1 fruit fly cellular context compared by ENCODE assay signal in the genomic region with DNA sequence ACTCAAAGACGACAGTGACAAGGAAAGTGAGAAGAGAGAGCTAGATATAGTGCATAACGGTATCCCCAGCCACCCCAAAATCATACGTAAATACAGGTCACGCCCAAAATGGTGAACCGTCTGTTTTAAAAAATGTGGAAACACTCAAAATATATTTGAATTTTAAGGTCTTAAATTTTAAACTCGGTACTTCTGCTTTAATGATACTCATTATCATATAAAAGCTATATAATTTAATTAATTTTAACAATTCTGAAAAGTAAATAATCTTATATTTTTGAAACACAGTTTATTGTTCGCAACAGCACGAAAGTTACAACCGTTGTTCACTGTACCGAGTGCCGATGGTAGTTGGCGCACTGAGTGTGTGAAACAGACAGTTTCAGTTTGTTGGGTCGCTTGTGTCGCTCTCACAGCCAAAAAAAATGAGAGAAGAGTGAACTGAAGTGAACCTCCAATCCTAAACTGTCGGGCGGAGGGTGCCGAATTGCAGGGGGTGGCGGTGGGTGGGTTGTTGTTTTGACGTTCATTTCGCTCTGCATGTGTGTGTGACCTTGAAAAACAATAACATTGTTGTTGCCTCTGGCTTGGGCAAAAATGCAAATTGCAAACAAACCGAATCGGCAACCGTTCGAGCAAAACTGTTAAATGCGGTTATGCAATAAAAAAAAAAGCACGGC.
TF ChIP-seq lines count a peak whose summit lies in the region.

No protein-coding gene starts in this region.

TF ChIP-seq in whole organism, embryonic, 481 proteins besides CTCF, POLR2A, EP300 and RAD21 (continued from another document and continues in another):
- TF ChIP-seq ERR (GFP tag; optimal IDR thresholded peaks at IDR 0.05; lab: Kevin White, UChicago) = no peak
- TF ChIP-seq CG12155 (GFP tag; optimal IDR thresholded peaks at IDR 0.05; lab: Kevin White, UChicago) = peak; percentile 83
- peak; percentile 18 for TF ChIP-seq ftz-f1 (GFP tag; optimal IDR thresholded peaks at IDR 0.05; lab: Kevin White, UChicago)
- no peak for TF ChIP-seq Dfd (GFP tag; optimal IDR thresholded peaks at IDR 0.05; lab: Kevin White, UChicago)
- TF ChIP-seq Dip2 (GFP tag; IDR thresholded peaks at IDR 0.05; lab: Robert Waterston, UW) = no peak
- peak; percentile 91 for TF ChIP-seq tap (tag; optimal IDR thresholded peaks at IDR 0.05; lab: Kevin White, UChicago)
- TF ChIP-seq stc (GFP tag; IDR thresholded peaks at IDR 0.05; lab: Robert Waterston, UW) = peak; percentile 82
- no peak for TF ChIP-seq pzg (GFP tag; optimal IDR thresholded peaks at IDR 0.05; lab: Kevin White, UChicago)
- TF ChIP-seq CG15011 (GFP tag; optimal IDR thresholded peaks at IDR 0.05; lab: Kevin White, UChicago) = peak; percentile 88
- TF ChIP-seq kni (GFP tag; optimal IDR thresholded peaks at IDR 0.05; lab: Kevin White, UChicago) = peak; percentile 84
- TF ChIP-seq ssp (GFP tag; IDR thresholded peaks at IDR 0.05; lab: Robert Waterston, UW) = peak; percentile 79
- peak; percentile 85 for TF ChIP-seq Drgx (GFP tag; IDR thresholded peaks at IDR 0.05; lab: Robert Waterston, UW)
- no peak for TF ChIP-seq CG14965 (GFP tag; optimal IDR thresholded peaks at IDR 0.05; lab: Kevin White, UChicago; ENCODE audit: borderline replicate concordance)
- TF ChIP-seq cwo (GFP tag; optimal IDR thresholded peaks at IDR 0.05; lab: Kevin White, UChicago) = peak; percentile 91
- TF ChIP-seq CG7963 (GFP tag; IDR thresholded peaks at IDR 0.05; lab: Robert Waterston, UW; ENCODE audit: partially characterized antibody) = no peak
- TF ChIP-seq aop (GFP tag; IDR thresholded peaks at IDR 0.05; lab: Robert Waterston, UW) = no peak
- no peak for TF ChIP-seq eyg (GFP tag; optimal IDR thresholded peaks at IDR 0.05; lab: Kevin White, UChicago)
- TF ChIP-seq trem (tag; optimal IDR thresholded peaks at IDR 0.05; lab: Kevin White, UChicago) = peak; percentile 81
- TF ChIP-seq tx (GFP tag; optimal IDR thresholded peaks at IDR 0.05; lab: Kevin White, UChicago) = no peak
- TF ChIP-seq Mrtf (GFP tag; IDR thresholded peaks at IDR 0.05; lab: Robert Waterston, UW) = peak; percentile 74
- peak; percentile 96 for TF ChIP-seq CG13296 (GFP tag; optimal IDR thresholded peaks at IDR 0.05; lab: Kevin White, UChicago)
- peak; percentile 41 for TF ChIP-seq CHES-1-like (GFP tag; optimal IDR thresholded peaks at IDR 0.05; lab: Kevin White, UChicago)
- TF ChIP-seq HmgD (GFP tag; optimal IDR thresholded peaks at IDR 0.05; lab: Kevin White, UChicago) = no peak
- TF ChIP-seq CG8359 (GFP tag; optimal IDR thresholded peaks at IDR 0.05; lab: Kevin White, UChicago; ENCODE audit: borderline replicate concordance) = peak; percentile 63
- no peak for TF ChIP-seq sr (GFP tag; IDR thresholded peaks at IDR 0.05; lab: Robert Waterston, UW)
- TF ChIP-seq Dip3 (GFP tag; optimal IDR thresholded peaks at IDR 0.05; lab: Kevin White, UChicago) = peak; percentile 39
- no peak for TF ChIP-seq Opbp (GFP tag; IDR thresholded peaks at IDR 0.05; lab: Robert Waterston, UW; ENCODE audit: partially characterized antibody)
- peak; percentile 42 for TF ChIP-seq HLH54F (GFP tag; optimal IDR thresholded peaks at IDR 0.05; lab: Kevin White, UChicago)
- peak; percentile 63; the same call in 1 of the 3 replicates for TF ChIP-seq C15 (GFP tag; IDR thresholded peaks at IDR 0.05; lab: Robert Waterston, UW)
- TF ChIP-seq CG6854 (GFP tag; optimal IDR thresholded peaks at IDR 0.05; lab: Kevin White, UChicago) = peak; percentile 90
- TF ChIP-seq tna (GFP tag; IDR thresholded peaks at IDR 0.05; lab: Robert Waterston, UW; ENCODE audit: partially characterized antibody) = no peak
- TF ChIP-seq Oaz (GFP tag; IDR thresholded peaks at IDR 0.05; lab: Robert Waterston, UW) = peak; percentile 82
- no peak for TF ChIP-seq Myb (GFP tag; optimal IDR thresholded peaks at IDR 0.05; lab: Kevin White, UChicago)
- peak; percentile 69 for TF ChIP-seq E2f2 (GFP tag; IDR thresholded peaks at IDR 0.05; lab: Robert Waterston, UW)
- TF ChIP-seq D19B (GFP tag; optimal IDR thresholded peaks at IDR 0.05; lab: Kevin White, UChicago) = peak; percentile 84
- TF ChIP-seq CG17359 (tag; optimal IDR thresholded peaks at IDR 0.05; lab: Kevin White, UChicago) = peak; percentile 94
- peak; percentile 92 for TF ChIP-seq CG1233 (GFP tag; optimal IDR thresholded peaks at IDR 0.05; lab: Kevin White, UChicago)
- peak; percentile 93 for TF ChIP-seq Ets65A (GFP tag; lab: Kevin White, UChicago)
- TF ChIP-seq cato (GFP tag; optimal IDR thresholded peaks at IDR 0.05; lab: Kevin White, UChicago; ENCODE audit: borderline replicate concordance) = peak; percentile 59
- peak; percentile 90 for TF ChIP-seq Abd-B (GFP tag; optimal IDR thresholded peaks at IDR 0.05; lab: Kevin White, UChicago)
- peak; percentile 80; the same call in 1 of the 2 replicates for TF ChIP-seq CG17328 (GFP tag; IDR thresholded peaks at IDR 0.05; lab: Robert Waterston, UW)
- TF ChIP-seq fd102C (GFP tag; optimal IDR thresholded peaks at IDR 0.05; lab: Kevin White, UChicago) = no peak
- peak; percentile 93 for TF ChIP-seq B-H2 (GFP tag; optimal IDR thresholded peaks at IDR 0.05; lab: Kevin White, UChicago)
- peak; percentile 80 for TF ChIP-seq kay (GFP tag; optimal IDR thresholded peaks at IDR 0.05; lab: Kevin White, UChicago)
- peak; percentile 58 for TF ChIP-seq chn (GFP tag; optimal IDR thresholded peaks at IDR 0.05; lab: Kevin White, UChicago)
- TF ChIP-seq hb (GFP tag; IDR thresholded peaks at IDR 0.05; lab: Robert Waterston, UW; ENCODE audit: partially characterized antibody) = no peak
- no peak for TF ChIP-seq CG12236 (GFP tag; optimal IDR thresholded peaks at IDR 0.05; lab: Kevin White, UChicago)
- TF ChIP-seq sim (GFP tag; IDR thresholded peaks at IDR 0.05; lab: Robert Waterston, UW) = peak; percentile 61; the same call in 1 of the 2 replicates
- TF ChIP-seq abd-A (tag; optimal IDR thresholded peaks at IDR 0.05; lab: Kevin White, UChicago) = no peak
- TF ChIP-seq CG6683 (GFP tag; optimal IDR thresholded peaks at IDR 0.05; lab: Kevin White, UChicago) = peak; percentile 91
- TF ChIP-seq CG18764 (GFP tag; optimal IDR thresholded peaks at IDR 0.05; lab: Kevin White, UChicago) = peak; percentile 71
- TF ChIP-seq vnd (GFP tag; IDR thresholded peaks at IDR 0.05; lab: Robert Waterston, UW; ENCODE audit: partially characterized antibody) = no peak
- TF ChIP-seq CG3407 (GFP tag; optimal IDR thresholded peaks at IDR 0.05; lab: Kevin White, UChicago) = peak; percentile 88
- TF ChIP-seq Hmx (GFP tag; optimal IDR thresholded peaks at IDR 0.05; lab: Kevin White, UChicago) = no peak
- TF ChIP-seq pan (optimal IDR thresholded peaks at IDR 0.05; lab: Kevin White, UChicago) = no peak
- peak in 1 of 2 experiments; percentile 87 for TF ChIP-seq pan (GFP tag; optimal IDR thresholded peaks at IDR 0.05 in 1 of 2, IDR thresholded peaks at IDR 0.05 in 1 of 2)
- peak; percentile 90 for TF ChIP-seq CG17385 (GFP tag; optimal IDR thresholded peaks at IDR 0.05; lab: Kevin White, UChicago)
- TF ChIP-seq CG15696 (tag; optimal IDR thresholded peaks at IDR 0.05; lab: Kevin White, UChicago) = peak; percentile 83
- TF ChIP-seq CG4730 (GFP tag; IDR thresholded peaks at IDR 0.05; lab: Robert Waterston, UW) = peak; percentile 84
- TF ChIP-seq jing (GFP tag; optimal IDR thresholded peaks at IDR 0.05; lab: Kevin White, UChicago) = peak; percentile 73
- peak; percentile 79 for TF ChIP-seq CG11560 (tag; IDR thresholded peaks at IDR 0.05; lab: Robert Waterston, UW)
- peak; percentile 59 for TF ChIP-seq CG10959 (GFP tag; IDR thresholded peaks at IDR 0.05; lab: Robert Waterston, UW)
- TF ChIP-seq slp2 (GFP tag; optimal IDR thresholded peaks at IDR 0.05; lab: Kevin White, UChicago) = peak; percentile 16
- TF ChIP-seq CG1647 (GFP tag; optimal IDR thresholded peaks at IDR 0.05; lab: Kevin White, UChicago) = peak; percentile 61
- peak; percentile 51; the same call in 1 of the 2 replicates for TF ChIP-seq Doc2 (GFP tag; IDR thresholded peaks at IDR 0.05; lab: Robert Waterston, UW)
- TF ChIP-seq Asciz (GFP tag; optimal IDR thresholded peaks at IDR 0.05; lab: Kevin White, UChicago) = peak; percentile 88
- TF ChIP-seq CG11696 (GFP tag; IDR thresholded peaks at IDR 0.05; lab: Robert Waterston, UW) = 0 out of 2 replicates have a peak, but pooled peaks have one; percentile 32
- TF ChIP-seq pnt (GFP tag; optimal IDR thresholded peaks at IDR 0.05; lab: Kevin White, UChicago) = peak; percentile 63
- TF ChIP-seq PHDP (tag; optimal IDR thresholded peaks at IDR 0.05; lab: Kevin White, UChicago) = peak; percentile 93
- TF ChIP-seq MESR4 (GFP tag; optimal IDR thresholded peaks at IDR 0.05; lab: Kevin White, UChicago) = peak; percentile 9
- no peak for TF ChIP-seq CG17912 (GFP tag; optimal IDR thresholded peaks at IDR 0.05; lab: Kevin White, UChicago)
- peak; percentile 41 for TF ChIP-seq jumu (GFP tag; optimal IDR thresholded peaks at IDR 0.05; lab: Kevin White, UChicago)
- TF ChIP-seq CG8765 (GFP tag; IDR thresholded peaks at IDR 0.05; lab: Robert Waterston, UW) = 0 out of 2 replicates have a peak, but pooled peaks have one; percentile 45
- TF ChIP-seq Mad (GFP tag; optimal IDR thresholded peaks at IDR 0.05; lab: Kevin White, UChicago) = peak; percentile 58
- TF ChIP-seq CG2199 (GFP tag; IDR thresholded peaks at IDR 0.05; lab: Robert Waterston, UW) = 0 out of 3 replicates have a peak, but pooled peaks have one; percentile 61
- no peak for TF ChIP-seq HLH4C (GFP tag; IDR thresholded peaks at IDR 0.05; lab: Robert Waterston, UW; ENCODE audit: partially characterized antibody)
- TF ChIP-seq CG3726 (GFP tag; IDR thresholded peaks at IDR 0.05; lab: Robert Waterston, UW) = peak; percentile 53; the same call in 1 of the 3 replicates
- TF ChIP-seq CG8478 (optimal IDR thresholded peaks at IDR 0.05; lab: Kevin White, UChicago) = no peak
- TF ChIP-seq CG10979 (tag; optimal IDR thresholded peaks at IDR 0.05; lab: Kevin White, UChicago) = peak; percentile 92
- TF ChIP-seq CG31365 (tag; optimal IDR thresholded peaks at IDR 0.05; lab: Kevin White, UChicago) = peak; percentile 37
- peak in 1 of 3 experiments; percentile 88 for TF ChIP-seq lola (GFP tag; optimal IDR thresholded peaks at IDR 0.05; lab: Kevin White, UChicago)
- peak; percentile 97 for TF ChIP-seq CG18599 (GFP tag; optimal IDR thresholded peaks at IDR 0.05; lab: Kevin White, UChicago)
- peak; percentile 96 for TF ChIP-seq CG8924 (tag; optimal IDR thresholded peaks at IDR 0.05; lab: Kevin White, UChicago)
- TF ChIP-seq Aef1 (GFP tag; IDR thresholded peaks at IDR 0.05; lab: Robert Waterston, UW) = peak; percentile 89
- no peak for TF ChIP-seq CG4282 (GFP tag; optimal IDR thresholded peaks at IDR 0.05; lab: Kevin White, UChicago)
- TF ChIP-seq eve (GFP tag; optimal IDR thresholded peaks at IDR 0.05; lab: Kevin White, UChicago) = no peak
- peak; percentile 81 for TF ChIP-seq CG2875 (GFP tag; optimal IDR thresholded peaks at IDR 0.05; lab: Kevin White, UChicago)
- TF ChIP-seq Deaf1 (tag; optimal IDR thresholded peaks at IDR 0.05; lab: Kevin White, UChicago) = peak; percentile 78
- peak; percentile 35 for TF ChIP-seq maf-S (GFP tag; optimal IDR thresholded peaks at IDR 0.05; lab: Kevin White, UChicago)
- no peak for TF ChIP-seq CG6175 (GFP tag; IDR thresholded peaks at IDR 0.05; lab: Robert Waterston, UW)
- peak; percentile 85 for TF ChIP-seq Xbp1 (GFP tag; optimal IDR thresholded peaks at IDR 0.05; lab: Kevin White, UChicago)
- TF ChIP-seq CG6254 (GFP tag; optimal IDR thresholded peaks at IDR 0.05; lab: Kevin White, UChicago) = peak; percentile 81
- TF ChIP-seq Antp (GFP tag; optimal IDR thresholded peaks at IDR 0.05; lab: Kevin White, UChicago) = peak; percentile 40
- TF ChIP-seq CG9727 (GFP tag; optimal IDR thresholded peaks at IDR 0.05; lab: Kevin White, UChicago) = peak; percentile 92
- TF ChIP-seq GATAe (GFP tag; conservative IDR thresholded peaks at IDR 0.05; lab: Robert Waterston, UW) = peak; percentile 57; the same call in 1 of the 2 replicates
- TF ChIP-seq gem (tag; optimal IDR thresholded peaks at IDR 0.05; lab: Kevin White, UChicago) = peak; percentile 96
- peak; percentile 83 for TF ChIP-seq CG12219 (GFP tag; optimal IDR thresholded peaks at IDR 0.05; lab: Kevin White, UChicago)
- TF ChIP-seq psq (GFP tag; optimal IDR thresholded peaks at IDR 0.05; lab: Kevin White, UChicago) = peak; percentile 33
- no peak for TF ChIP-seq CG34224 (GFP tag; IDR thresholded peaks at IDR 0.05; lab: Robert Waterston, UW; ENCODE audit: partially characterized antibody)
- TF ChIP-seq phol (tag; optimal IDR thresholded peaks at IDR 0.05; lab: Kevin White, UChicago) = peak; percentile 94
- TF ChIP-seq CG10565 (GFP tag; optimal IDR thresholded peaks at IDR 0.05; lab: Kevin White, UChicago) = no peak
- peak; percentile 89 for TF ChIP-seq Gug (GFP tag; IDR thresholded peaks at IDR 0.05; lab: Robert Waterston, UW)
- peak; percentile 92 for TF ChIP-seq HHEX (GFP tag; optimal IDR thresholded peaks at IDR 0.05; lab: Kevin White, UChicago)
- peak; percentile 95 for TF ChIP-seq CG15269 (tag; optimal IDR thresholded peaks at IDR 0.05; lab: Kevin White, UChicago)
- TF ChIP-seq CG17802 (tag; optimal IDR thresholded peaks at IDR 0.05; lab: Kevin White, UChicago) = peak; percentile 58
- peak; percentile 90 for TF ChIP-seq Ada2b (GFP tag; IDR thresholded peaks at IDR 0.05; lab: Robert Waterston, UW)
- peak; percentile 48 to 90 for TF ChIP-seq bsh (GFP tag; optimal IDR thresholded peaks at IDR 0.05; lab: Kevin White, UChicago)
- no peak for TF ChIP-seq disco-r (GFP tag; optimal IDR thresholded peaks at IDR 0.05; lab: Kevin White, UChicago)
- peak; percentile 87 for TF ChIP-seq CG32772 (GFP tag; IDR thresholded peaks at IDR 0.05; lab: Robert Waterston, UW)
- peak; percentile 63 for TF ChIP-seq YL-1 (GFP tag; optimal IDR thresholded peaks at IDR 0.05; lab: Kevin White, UChicago)
- TF ChIP-seq CG2202 (tag; optimal IDR thresholded peaks at IDR 0.05; lab: Kevin White, UChicago) = peak; percentile 78
- peak; percentile 67; the same call in 1 of the 2 replicates for TF ChIP-seq MBD-R2 (GFP tag; IDR thresholded peaks at IDR 0.05; lab: Robert Waterston, UW)
- no peak for TF ChIP-seq gfzf (GFP tag; optimal IDR thresholded peaks at IDR 0.05; lab: Kevin White, UChicago)
- TF ChIP-seq CG14667 (GFP tag; IDR thresholded peaks at IDR 0.05; lab: Robert Waterston, UW) = peak; percentile 75
- 0 out of 2 replicates have a peak, but pooled peaks have one; percentile 27 for TF ChIP-seq unc-4 (GFP tag; IDR thresholded peaks at IDR 0.05; lab: Robert Waterston, UW; ENCODE audit: partially characterized antibody)
- TF ChIP-seq CG13123 (GFP tag; optimal IDR thresholded peaks at IDR 0.05; lab: Kevin White, UChicago) = peak; percentile 75
- peak; percentile 72 for TF ChIP-seq MTF-1 (GFP tag; optimal IDR thresholded peaks at IDR 0.05; lab: Kevin White, UChicago; ENCODE audit: borderline replicate concordance)
- TF ChIP-seq klu (GFP tag; IDR thresholded peaks at IDR 0.05; lab: Robert Waterston, UW) = peak; percentile 84
- TF ChIP-seq slou (GFP tag; optimal IDR thresholded peaks at IDR 0.05; lab: Kevin White, UChicago) = peak; percentile 70
